Fruit fly (Drosophila melanogaster) whole organism, embryonic: Measurements from ENCODE around the gene mRpL20.

ENCODE experiments used
- Antp ChIP-seq: fragments of 200-800 bp; sonication (Bioruptor generic); optimal IDR thresholded peaks from 3 replicates; lab custom pipeline; 2016; ENCODE audit warnings: missing biosample characterization, missing genetic modification characterization
- Atf3 ChIP-seq: fragments of 200-800 bp; sonication (Bioruptor generic); optimal IDR thresholded peaks from 3 replicates; lab custom pipeline; 2016; ENCODE audit warnings: missing biosample characterization, missing genetic modification characterization
- Bgb ChIP-seq: fragments of 200-800 bp; sonication (Bioruptor generic); IDR thresholded peaks from 2 replicates; pipeline ENCODE4 v1.3.6; 2022; ENCODE audit warnings: missing biosample characterization, missing genetic modification characterization; ENCODE audit not compliant: partially characterized antibody
- Bteb2 ChIP-seq: fragments of 200-800 bp; sonication (Bioruptor generic); optimal IDR thresholded peaks from 2 replicates; lab custom pipeline; 2016; ENCODE audit warnings: missing biosample characterization, missing genetic modification characterization
- CG10274 ChIP-seq: fragments of 200-800 bp; sonication (Bioruptor generic); optimal IDR thresholded peaks from 3 replicates; lab custom pipeline; 2017; ENCODE audit warnings: missing biosample characterization, mild to moderate bottlenecking, missing genetic modification characterization
- CG12104 ChIP-seq: fragments of 200-800 bp; sonication (Bioruptor generic); optimal IDR thresholded peaks from 3 replicates; lab custom pipeline; 2016; ENCODE audit warnings: missing biosample characterization, missing genetic modification characterization
- CG12155 ChIP-seq: fragments of 200-800 bp; sonication (Bioruptor generic); optimal IDR thresholded peaks from 3 replicates; lab custom pipeline; 2016; ENCODE audit warnings: missing biosample characterization, missing genetic modification characterization
- CG12942 ChIP-seq: fragments of 200-800 bp; sonication (Bioruptor generic); optimal IDR thresholded peaks from 3 replicates; lab custom pipeline; 2016; ENCODE audit warnings: missing biosample characterization, missing genetic modification characterization
- CG13624 ChIP-seq: fragments of 200-800 bp; sonication (Bioruptor generic); optimal IDR thresholded peaks from 2 replicates; lab custom pipeline; 2016; ENCODE audit warnings: missing biosample characterization, missing genetic modification characterization
- CG13775 ChIP-seq: fragments of 200-800 bp; sonication (Bioruptor generic); optimal IDR thresholded peaks from 3 replicates; lab custom pipeline; 2017; ENCODE audit warnings: missing biosample characterization, mild to moderate bottlenecking, missing genetic modification characterization
- CG14441 ChIP-seq: fragments of 200-800 bp; sonication (Bioruptor generic); IDR thresholded peaks from 2 replicates; pipeline ENCODE4 v1.3.6; 2022; ENCODE audit warnings: missing biosample characterization, missing genetic modification characterization
- CG14965 ChIP-seq: fragments of 200-800 bp; sonication (Bioruptor generic); optimal IDR thresholded peaks from 2 replicates; lab custom pipeline; 2016; ENCODE audit warnings: missing biosample characterization, missing genetic modification characterization, borderline replicate concordance
- CG15269 ChIP-seq: fragments of 200-800 bp; sonication (Bioruptor generic); optimal IDR thresholded peaks from 2 replicates; lab custom pipeline; 2018; ENCODE audit warnings: missing biosample characterization, mild to moderate bottlenecking, missing genetic modification characterization, moderate library complexity
- CG1603 ChIP-seq: fragments of 200-800 bp; sonication (Bioruptor generic); optimal IDR thresholded peaks from 2 replicates; lab custom pipeline; 2019; ENCODE audit warnings: missing biosample characterization, mild to moderate bottlenecking, missing genetic modification characterization, moderate library complexity
- CG3065 ChIP-seq: fragments of 200-800 bp; sonication (Bioruptor generic); optimal IDR thresholded peaks from 2 replicates; lab custom pipeline; 2016; ENCODE audit warnings: missing biosample characterization, missing genetic modification characterization
- CG34376 ChIP-seq: fragments of 200-800 bp; sonication (Bioruptor generic); optimal IDR thresholded peaks from 2 replicates; lab custom pipeline; 2018; ENCODE audit warnings: missing biosample characterization, mild to moderate bottlenecking, missing genetic modification characterization
- CG3995 ChIP-seq: fragments of 200-800 bp; sonication (Bioruptor generic); optimal IDR thresholded peaks from 3 replicates; lab custom pipeline; 2016; ENCODE audit warnings: missing biosample characterization, missing genetic modification characterization
- CG4424 ChIP-seq: fragments of 200-800 bp; sonication (Bioruptor generic); optimal IDR thresholded peaks from 3 replicates; lab custom pipeline; 2016; ENCODE audit warnings: missing biosample characterization, missing genetic modification characterization
- CG6683 ChIP-seq: fragments of 200-800 bp; sonication (Bioruptor generic); optimal IDR thresholded peaks from 2 replicates; lab custom pipeline; 2017; ENCODE audit warnings: missing biosample characterization, mild to moderate bottlenecking, missing genetic modification characterization, missing genetic modification reagents
- CG6813 ChIP-seq: fragments of 200-800 bp; sonication (Bioruptor generic); optimal IDR thresholded peaks from 2 replicates; lab custom pipeline; 2017; ENCODE audit warnings: missing biosample characterization, missing genetic modification characterization, mild to moderate bottlenecking, moderate library complexity, missing genetic modification reagents
- CG7372 ChIP-seq: fragments of 200-800 bp; sonication (Bioruptor generic); IDR thresholded peaks from 2 replicates; pipeline ENCODE4 v1.3.6; 2022; ENCODE audit warnings: missing biosample characterization, missing genetic modification characterization
- CG8089 ChIP-seq: fragments of 200-800 bp; sonication (Bioruptor generic); optimal IDR thresholded peaks from 3 replicates; lab custom pipeline; 2016; ENCODE audit warnings: missing biosample characterization, missing genetic modification characterization
- CG8281 ChIP-seq: fragments of 200-800 bp; sonication (Bioruptor generic); optimal IDR thresholded peaks from 2 replicates; lab custom pipeline; 2018; ENCODE audit warnings: missing biosample characterization, mild to moderate bottlenecking, missing genetic modification characterization, moderate library complexity
- CG9876 ChIP-seq: fragments of 200-800 bp; sonication (Bioruptor generic); optimal IDR thresholded peaks from 2 replicates; lab custom pipeline; 2016; ENCODE audit warnings: missing biosample characterization, missing genetic modification characterization
- D19A ChIP-seq: fragments of 200-800 bp; optimal IDR thresholded peaks from 3 replicates; lab custom pipeline; 2019; ENCODE audit warnings: missing biosample characterization, mild to moderate bottlenecking, missing genetic modification characterization, moderate library complexity
- Fer2 ChIP-seq: fragments of 200-800 bp; sonication (Bioruptor generic); optimal IDR thresholded peaks from 2 replicates; lab custom pipeline; 2018; ENCODE audit warnings: missing biosample characterization, mild to moderate bottlenecking, missing genetic modification characterization, moderate library complexity
- Hr39 ChIP-seq: fragments of >200 bp; optimal IDR thresholded peaks from 2 replicates; lab custom pipeline; 2017
- Hr51 ChIP-seq, 2 experiments: fragments of 200-800 bp; sonication (Bioruptor generic); optimal IDR thresholded peaks; 2 replicates in 1 of 2; 3 replicates in 1 of 2; lab custom pipeline; 2016 to 2018; ENCODE audit warnings: missing biosample characterization in 2 of 2, missing genetic modification characterization in 2 of 2, mild to moderate bottlenecking in 1 of 2, moderate library complexity in 1 of 2
- Jarid2 ChIP-seq: fragments of 200-800 bp; sonication (Bioruptor generic); optimal IDR thresholded peaks from 3 replicates; lab custom pipeline; 2017; ENCODE audit warnings: mild to moderate bottlenecking, missing biosample characterization, missing genetic modification reagents, missing genetic modification characterization
- Lim3 ChIP-seq: fragments of 200-800 bp; sonication (Bioruptor generic); IDR thresholded peaks from 2 replicates; pipeline ENCODE4 v1.3.6; 2022; ENCODE audit warnings: missing biosample characterization, missing genetic modification characterization
- Lpt ChIP-seq: fragments of >200 bp; optimal IDR thresholded peaks from 2 replicates; lab custom pipeline; 2018; ENCODE audit warnings: missing biosample characterization, missing genetic modification characterization
- Nf-YB ChIP-seq: fragments of 200-800 bp; sonication (Bioruptor generic); optimal IDR thresholded peaks from 3 replicates; lab custom pipeline; 2019; ENCODE audit warnings: missing biosample characterization, mild to moderate bottlenecking, missing genetic modification characterization, moderate library complexity
- Usf ChIP-seq: fragments of 200-800 bp; sonication (Bioruptor generic); optimal IDR thresholded peaks from 2 replicates; lab custom pipeline; 2017; ENCODE audit warnings: missing genotype, missing biosample characterization, missing genetic modification characterization
- caup ChIP-seq: fragments of 200-800 bp; sonication (Bioruptor generic); optimal IDR thresholded peaks from 3 replicates; lab custom pipeline; 2017; ENCODE audit warnings: missing biosample characterization, mild to moderate bottlenecking, missing genetic modification characterization, moderate library complexity; ENCODE audit not compliant: severe bottlenecking
- danr ChIP-seq: fragments of 200-800 bp; sonication (Bioruptor generic); IDR thresholded peaks from 2 replicates; pipeline ENCODE4 v1.3.6; 2022; ENCODE audit warnings: missing biosample characterization, missing genetic modification characterization
- ems ChIP-seq: fragments of 200-800 bp; sonication (Bioruptor generic); optimal IDR thresholded peaks from 3 replicates; lab custom pipeline; 2016; ENCODE audit warnings: missing biosample characterization, missing genetic modification characterization
- en ChIP-seq: fragments of 200-800 bp; sonication (Bioruptor generic); optimal IDR thresholded peaks from 2 replicates; lab custom pipeline; 2016; ENCODE audit warnings: missing biosample characterization, missing genetic modification characterization
- fd64A ChIP-seq: fragments of 200-800 bp; sonication (Bioruptor generic); optimal IDR thresholded peaks from 3 replicates; lab custom pipeline; 2018; ENCODE audit warnings: missing biosample characterization, mild to moderate bottlenecking, missing genetic modification characterization
- fu2 ChIP-seq: fragments of 200-800 bp; sonication (Bioruptor generic); optimal IDR thresholded peaks from 2 replicates; lab custom pipeline; 2016; ENCODE audit warnings: missing biosample characterization, missing genetic modification characterization
- gro ChIP-seq: fragments of 200-800 bp; sonication (Bioruptor generic); optimal IDR thresholded peaks from 2 replicates; lab custom pipeline; 2016; ENCODE audit warnings: missing biosample characterization, missing genetic modification characterization
- hbn ChIP-seq: fragments of 200-800 bp; sonication (Bioruptor generic); IDR thresholded peaks from 2 replicates; pipeline ENCODE4 v1.3.6; 2022; ENCODE audit warnings: missing biosample characterization, missing genetic modification characterization; ENCODE audit not compliant: partially characterized antibody
- her ChIP-seq: fragments of 200-800 bp; sonication (Bioruptor generic); optimal IDR thresholded peaks from 2 replicates; lab custom pipeline; 2016; ENCODE audit warnings: missing biosample characterization, missing genetic modification characterization
- kay ChIP-seq: fragments of 200-800 bp; sonication (Bioruptor generic); optimal IDR thresholded peaks from 2 replicates; lab custom pipeline; 2016; ENCODE audit warnings: missing biosample characterization, missing genetic modification characterization
- luna ChIP-seq: fragments of 200-800 bp; sonication (Bioruptor generic); optimal IDR thresholded peaks from 2 replicates; lab custom pipeline; 2016; ENCODE audit warnings: missing biosample characterization, missing genetic modification characterization
- mam ChIP-seq: fragments of 200-800 bp; sonication (Bioruptor generic); optimal IDR thresholded peaks from 3 replicates; lab custom pipeline; 2016; ENCODE audit warnings: missing biosample characterization, missing genetic modification characterization
- mld ChIP-seq: fragments of 200-800 bp; sonication (Bioruptor generic); IDR thresholded peaks from 3 replicates; pipeline ENCODE4 v1.3.6; 2022; ENCODE audit warnings: missing biosample characterization, missing genetic modification characterization; ENCODE audit not compliant: partially characterized antibody
- pho ChIP-seq: fragments of 200-800 bp; sonication (Bioruptor generic); optimal IDR thresholded peaks from 2 replicates; lab custom pipeline; 2016; ENCODE audit warnings: missing biosample characterization, missing genetic modification characterization
- ranshi ChIP-seq: fragments of 200-800 bp; sonication (Bioruptor generic); IDR thresholded peaks from 2 replicates; pipeline ENCODE4 v1.3.6; 2022; ENCODE audit warnings: missing biosample characterization, missing genetic modification characterization
- sens-2 ChIP-seq: fragments of 200-800 bp; sonication (Bioruptor generic); IDR thresholded peaks from 2 replicates; pipeline ENCODE4 v1.3.6; 2022; ENCODE audit warnings: missing biosample characterization, missing genetic modification characterization
- shn ChIP-seq: fragments of 200-800 bp; sonication (Bioruptor generic); optimal IDR thresholded peaks from 3 replicates; lab custom pipeline; 2016; ENCODE audit warnings: missing biosample characterization, missing genetic modification characterization
- so ChIP-seq: fragments of 200-800 bp; sonication (Bioruptor generic); IDR thresholded peaks from 3 replicates; pipeline ENCODE4 v1.3.6; 2022; ENCODE audit warnings: missing biosample characterization, missing genetic modification characterization
- sr ChIP-seq: fragments of 200-800 bp; sonication (Bioruptor generic); IDR thresholded peaks from 3 replicates; pipeline ENCODE4 v1.3.6; 2022; ENCODE audit warnings: missing biosample characterization, missing genetic modification characterization

mRpL20 gene

DNA sequence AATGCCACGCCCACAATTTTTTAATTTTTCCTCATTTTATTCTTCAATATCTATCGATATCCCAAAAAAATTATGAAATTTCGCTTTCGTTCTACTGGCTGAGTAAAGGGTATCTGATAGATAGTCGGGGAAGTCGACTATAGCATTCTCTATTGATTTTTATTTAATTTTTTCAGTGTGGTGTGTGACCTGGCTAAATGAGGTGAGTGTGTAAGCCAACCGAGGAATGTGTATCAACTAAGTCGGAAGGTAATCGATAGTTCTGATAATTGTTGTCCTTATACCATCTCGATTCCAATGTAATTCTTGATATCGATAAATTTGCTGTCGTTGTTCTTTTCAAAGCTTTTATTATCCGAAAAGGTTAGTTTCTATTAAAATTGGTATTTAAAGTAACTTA is 11.2 kb downstream of the mRpL20 start, which contains the start of gene CG11263 (continued):
- TF ChIP-seq ranshi (GFP tag; lab: Robert Waterston, UW) (0 out of 2 replicates have a peak, but pooled peaks have one; percentile 51), CG8089 (GFP tag; lab: Kevin White, UChicago) (peak; percentile 24), CG6683 (GFP tag; lab: Kevin White, UChicago) (peak; percentile 1), CG34376 (GFP tag; lab: Kevin White, UChicago) (peak; percentile 12), D19A (tag; lab: Kevin White, UChicago) (peak; percentile 44), Usf (GFP tag; lab: Kevin White, UChicago) (no peak), CG7372 (GFP tag; lab: Robert Waterston, UW) (no peak), Nf-YB (no peak), ems (peak; percentile 50), danr (GFP tag; lab: Robert Waterston, UW) (no peak), CG6813 (GFP tag; lab: Kevin White, UChicago) (no peak), CG10274 (GFP tag; lab: Kevin White, UChicago) (no peak), CG13775 (GFP tag; lab: Kevin White, UChicago) (peak; percentile 12), CG14441 (0 out of 2 replicates have a peak, but pooled peaks have one; percentile 26), CG3995 (no peak), CG1603 (tag; lab: Kevin White, UChicago) (peak; percentile 62), Lpt (GFP tag; lab: Kevin White, UChicago) (no peak), Bgb (GFP tag; lab: Robert Waterston, UW) (peak; percentile 89), CG3065 (GFP tag; lab: Kevin White, UChicago) (peak; percentile 77), fd64A (GFP tag; lab: Kevin White, UChicago) (no peak), sens-2 (GFP tag; lab: Robert Waterston, UW) (no peak), CG14965 (GFP tag; lab: Kevin White, UChicago) (no peak), caup (GFP tag; lab: Kevin White, UChicago) (no peak), CG4424 (GFP tag; lab: Kevin White, UChicago) (peak; percentile 56), fu2 (GFP tag; lab: Kevin White, UChicago) (peak; percentile 45), so (GFP tag; lab: Robert Waterston, UW) (no peak), CG13624 (peak; percentile 65), CG8281 (tag; lab: Kevin White, UChicago) (no peak), CG12155 (GFP tag; lab: Kevin White, UChicago) (peak; percentile 37), mam (GFP tag; lab: Kevin White, UChicago) (peak; percentile 71), kay (GFP tag; lab: Kevin White, UChicago) (peak; percentile 26), hbn (GFP tag; lab: Robert Waterston, UW) (peak; percentile 82), Bteb2 (peak; percentile 47), luna (GFP tag; lab: Kevin White, UChicago) (peak; percentile 49), pho (GFP tag; lab: Kevin White, UChicago) (peak; percentile 55), CG15269 (tag; lab: Kevin White, UChicago) (peak; percentile 28), her (GFP tag; lab: Kevin White, UChicago) (peak; percentile 53), CG12942 (no peak), Antp (GFP tag; lab: Kevin White, UChicago) (peak; percentile 67), Hr51 (GFP tag; optimal IDR thresholded peaks at IDR 0.05; lab: Kevin White, UChicago) (peak in 1 of 2 experiments; percentile 42), CG12104 (GFP tag; lab: Kevin White, UChicago) (no peak), gro (GFP tag; lab: Kevin White, UChicago) (peak; percentile 66), Fer2 (tag; lab: Kevin White, UChicago) (no peak), shn (GFP tag; lab: Kevin White, UChicago) (peak; percentile 39), mld (GFP tag; lab: Robert Waterston, UW) (no peak), en (no peak), CG9876 (GFP tag; lab: Kevin White, UChicago) (peak; percentile 12), Atf3 (peak; percentile 29), Lim3 (GFP tag; lab: Robert Waterston, UW) (no peak), Hr39 (lab: Kevin White, UChicago) (no peak), Jarid2 (GFP tag; lab: Kevin White, UChicago) (no peak), sr (GFP tag; lab: Robert Waterston, UW) (no peak)
